Fruit fly (Drosophila melanogaster): Measurements from ENCODE around the gene SPR.

DNA sequence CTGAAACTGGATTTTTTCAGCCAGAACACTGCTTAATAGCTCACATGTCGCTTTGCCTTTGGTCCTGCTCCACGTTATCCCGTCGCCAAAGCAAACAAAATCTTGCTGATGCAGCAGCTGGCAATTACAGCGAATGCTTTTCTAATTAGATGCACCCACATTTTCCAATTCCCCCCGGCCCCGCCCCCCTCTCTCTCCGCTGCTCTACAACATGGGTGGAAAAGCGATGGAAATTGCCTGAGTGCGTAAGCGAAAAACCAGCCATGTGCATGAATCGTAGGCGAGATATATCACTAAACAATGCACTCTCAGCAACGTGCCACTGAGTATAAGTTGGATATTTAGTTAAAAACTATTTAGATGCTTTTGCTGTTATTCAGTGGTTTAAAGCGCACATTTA, 68.7 kb downstream of the SPR start:
- TF ChIP-seq CG8478 (optimal IDR thresholded peaks at IDR 0.05) = no peak
- TF ChIP-seq CTCF (optimal IDR thresholded peaks at IDR 0.05) = no peak

Data from S2 (cell line).